Worm (Caenorhabditis elegans) whole organism, L3 larva: ENCODE measurements around the gene zig-12.

Experiments
- R02D3.7 ChIP-seq: fragments of 150-350 bp; optimal IDR thresholded peaks from 2 replicates; lab custom pipeline; 2014; ENCODE audit warnings: missing biosample characterization, missing genetic modification characterization
- egl-27 ChIP-seq: sonication (generic microtip); optimal IDR thresholded peaks from 4 replicates; lab custom pipeline; 2017; ENCODE audit warnings: missing biosample characterization, missing genetic modification reagents, missing genetic modification characterization
- elt-2 ChIP-seq: sonication (generic microtip); optimal IDR thresholded peaks from 2 replicates; lab custom pipeline; 2016; ENCODE audit warnings: missing genetic modification reagents, mild to moderate bottlenecking, missing genetic modification characterization, missing compliant biosample characterization
- fkh-10 ChIP-seq: sonication (generic microtip); optimal IDR thresholded peaks from 2 replicates; lab custom pipeline; 2017; ENCODE audit warnings: missing biosample characterization, missing genetic modification reagents, missing genetic modification characterization
- hmg-11 ChIP-seq: sonication (generic microtip); optimal IDR thresholded peaks from 2 replicates; lab custom pipeline; 2016; ENCODE audit warnings: missing genetic modification characterization, missing compliant biosample characterization
- mdl-1 ChIP-seq: fragments of 150-350 bp; optimal IDR thresholded peaks from 2 replicates; lab custom pipeline; 2014; ENCODE audit warnings: missing biosample characterization, missing genetic modification characterization
- pha-4 ChIP-seq: fragments of 150-350 bp; optimal IDR thresholded peaks from 2 replicates; lab custom pipeline; 2014; ENCODE audit warnings: missing biosample characterization, missing genetic modification reagents, missing genetic modification characterization
- pqm-1 ChIP-seq: fragments of 150-350 bp; optimal IDR thresholded peaks from 2 replicates; lab custom pipeline; 2017; ENCODE audit warnings: missing biosample characterization, missing genetic modification characterization, inconsistent platforms
- snpc-4 ChIP-seq: fragments of 150-350 bp; optimal IDR thresholded peaks from 2 replicates; lab custom pipeline; 2014; ENCODE audit warnings: missing biosample characterization, missing genetic modification characterization

Gene zig-12

DNA sequence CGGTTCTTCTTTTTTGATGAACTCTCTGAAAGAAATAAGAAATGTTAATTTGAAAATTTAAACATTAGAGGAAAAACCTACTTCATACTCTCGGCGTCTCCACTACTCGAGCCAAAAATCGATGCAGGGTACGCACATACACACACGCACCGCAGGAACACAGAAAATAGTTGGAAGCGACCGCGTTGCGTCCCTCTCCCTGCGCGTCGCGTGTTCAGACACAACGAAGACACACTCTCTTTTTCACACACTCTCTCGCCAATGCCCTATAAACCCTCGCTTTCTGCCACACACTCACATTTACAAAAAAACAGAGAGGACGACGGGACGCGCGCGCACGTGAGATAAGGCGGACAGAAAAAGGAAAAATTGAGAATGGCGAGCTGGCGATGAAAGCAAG lies 47.2 kb downstream of the zig-12 start, which contains the start of gene R04E5.9 (continued):
- peak; percentile 98 for TF ChIP-seq hmg-11 (tag; lab: Kevin White, UChicago)
- TF ChIP-seq mdl-1 (tag; lab: Kevin White, UChicago), result peak; percentile 89
- peak; percentile 52 for TF ChIP-seq R02D3.7
- TF ChIP-seq egl-27 (tag; lab: Kevin White, UChicago), result no peak
- TF ChIP-seq, all 47 proteins: peak for 26

- TF ChIP-seq pha-4 (tag; lab: Kevin White, UChicago), result peak; percentile 15
- TF ChIP-seq elt-2, result peak; percentile 89
- peak; percentile 63 for TF ChIP-seq pqm-1 (tag; lab: Kevin White, UChicago)
- TF ChIP-seq snpc-4 (tag; lab: Kevin White, UChicago), result no peak
- no peak for TF ChIP-seq fkh-10 (GFP tag; lab: Kevin White, UChicago)
Observed at ce11 chrX:8811916-8812315, 48.2 kb downstream of the zig-12 start, which contains the start of gene cnnm-2. Gene cnnm-2 (plus strand): TSS chrX:8812105.
